Fruit fly (Drosophila melanogaster): Measurements from ENCODE around the gene alpha-Man-Ib.

DNA sequence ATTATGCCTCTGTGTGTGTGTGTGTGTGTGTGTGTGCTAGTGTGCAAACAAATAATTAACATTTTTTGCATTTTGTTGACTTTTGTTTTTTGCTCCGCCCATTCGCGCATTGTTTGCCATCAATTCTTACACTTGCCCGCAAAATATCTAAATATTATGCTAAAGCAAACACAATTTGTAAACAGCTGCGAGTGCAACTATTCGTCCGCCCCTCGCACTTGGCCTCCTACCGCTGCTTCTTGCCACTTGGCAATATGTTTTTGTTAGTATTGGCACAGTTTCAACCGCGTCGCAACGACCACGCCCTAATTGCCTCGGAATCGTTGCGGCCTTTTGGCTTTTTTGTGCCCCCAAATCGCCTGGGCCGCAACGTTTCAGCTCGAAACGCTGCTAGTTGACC, 35.0 kb downstream of the alpha-Man-Ib start:
- TF ChIP-seq Ets98B (GFP tag; IDR thresholded peaks at IDR 0.05) (no peak), Pif1B (GFP tag; optimal IDR thresholded peaks at IDR 0.05) (no peak), CG4496 (GFP tag; IDR thresholded peaks at IDR 0.05) (no peak), Snoo (tag; optimal IDR thresholded peaks at IDR 0.05) (no peak), EcR (GFP tag; optimal IDR thresholded peaks at IDR 0.05) (no peak), CG14655 (GFP tag; optimal IDR thresholded peaks at IDR 0.05) (no peak), Pif1A (GFP tag; optimal IDR thresholded peaks at IDR 0.05) (no peak), CG15710 (tag; optimal IDR thresholded peaks at IDR 0.05) (no peak)

Measured in whole organism, pupa.